Fruit fly (Drosophila melanogaster) whole organism, embryonic: Measurements from ENCODE around the gene CG32066.

Experiments
- ATbp ChIP-seq: fragments of 200-800 bp; sonication (Bioruptor generic); optimal IDR thresholded peaks from 2 replicates; lab custom pipeline; 2017; ENCODE audit warnings: missing biosample characterization, mild to moderate bottlenecking, missing genetic modification characterization, missing genetic modification reagents
- Ada2b ChIP-seq: fragments of 200-800 bp; sonication (Bioruptor generic); IDR thresholded peaks from 2 replicates; pipeline ENCODE4 v1.3.6; 2022; ENCODE audit warnings: missing biosample characterization, missing genetic modification characterization
- Adf1 ChIP-seq: fragments of 200-800 bp; sonication (Bioruptor generic); IDR thresholded peaks from 2 replicates; pipeline ENCODE4 v1.3.6; 2022; ENCODE audit warnings: missing biosample characterization, missing genetic modification characterization
- C15 ChIP-seq: fragments of 200-800 bp; sonication (Bioruptor generic); IDR thresholded peaks from 3 replicates; pipeline ENCODE4 v1.3.6; 2022; ENCODE audit warnings: missing biosample characterization, missing genetic modification characterization
- CG10959 ChIP-seq: fragments of 200-800 bp; sonication (Bioruptor generic); IDR thresholded peaks from 2 replicates; pipeline ENCODE4 v1.3.6; 2022; ENCODE audit warnings: missing biosample characterization, missing genetic modification characterization
- CG11085 ChIP-seq: fragments of 200-800 bp; sonication (Bioruptor generic); IDR thresholded peaks from 2 replicates; pipeline ENCODE4 v1.3.6; 2022; ENCODE audit warnings: missing biosample characterization, missing genetic modification characterization
- CG12744 ChIP-seq: fragments of 200-800 bp; sonication (Bioruptor generic); optimal IDR thresholded peaks from 2 replicates; lab custom pipeline; 2016; ENCODE audit warnings: missing biosample characterization, missing genetic modification characterization
- CG12769 ChIP-seq: fragments of 200-800 bp; sonication (Bioruptor generic); optimal IDR thresholded peaks from 2 replicates; lab custom pipeline; 2019; ENCODE audit warnings: missing biosample characterization, mild to moderate bottlenecking, missing genetic modification characterization, moderate library complexity
- CG14710 ChIP-seq: fragments of 200-800 bp; sonication (Bioruptor generic); optimal IDR thresholded peaks from 3 replicates; lab custom pipeline; 2019; ENCODE audit warnings: missing biosample characterization, mild to moderate bottlenecking, missing genetic modification characterization, moderate library complexity
- CG15269 ChIP-seq: fragments of 200-800 bp; sonication (Bioruptor generic); optimal IDR thresholded peaks from 2 replicates; lab custom pipeline; 2018; ENCODE audit warnings: missing biosample characterization, mild to moderate bottlenecking, missing genetic modification characterization, moderate library complexity
- CG18262 ChIP-seq: fragments of 200-800 bp; optimal IDR thresholded peaks from 3 replicates; lab custom pipeline; 2019; ENCODE audit warnings: missing biosample characterization, mild to moderate bottlenecking, missing genetic modification characterization, moderate library complexity
- CG2120 ChIP-seq: fragments of 200-800 bp; sonication (Bioruptor generic); optimal IDR thresholded peaks from 3 replicates; lab custom pipeline; 2016; ENCODE audit warnings: missing biosample characterization, missing genetic modification characterization
- CG33213 ChIP-seq: fragments of 200-800 bp; sonication (Bioruptor generic); optimal IDR thresholded peaks from 3 replicates; lab custom pipeline; 2016; ENCODE audit warnings: missing biosample characterization, missing genetic modification characterization
- CG43689 ChIP-seq: fragments of 200-800 bp; sonication (Bioruptor generic); IDR thresholded peaks from 2 replicates; pipeline ENCODE4 v1.3.6; 2022; ENCODE audit warnings: missing biosample characterization, missing genetic modification characterization
- CG4820 ChIP-seq: fragments of 200-800 bp; sonication (Bioruptor generic); optimal IDR thresholded peaks from 3 replicates; lab custom pipeline; 2016; ENCODE audit warnings: missing biosample characterization, missing genetic modification characterization
- CG7786 ChIP-seq: fragments of 200-800 bp; sonication (Bioruptor generic); optimal IDR thresholded peaks from 2 replicates; lab custom pipeline; 2016; ENCODE audit warnings: missing biosample characterization, missing genetic modification characterization
- CG7839 ChIP-seq: fragments of 200-800 bp; sonication (Bioruptor generic); optimal IDR thresholded peaks from 3 replicates; lab custom pipeline; 2018; ENCODE audit warnings: missing biosample characterization, mild to moderate bottlenecking, missing genetic modification characterization, moderate library complexity
- CG8089 ChIP-seq: fragments of 200-800 bp; sonication (Bioruptor generic); optimal IDR thresholded peaks from 3 replicates; lab custom pipeline; 2016; ENCODE audit warnings: missing biosample characterization, missing genetic modification characterization
- CG8944 ChIP-seq: fragments of 200-800 bp; sonication (Bioruptor generic); optimal IDR thresholded peaks from 3 replicates; lab custom pipeline; 2016; ENCODE audit warnings: missing biosample characterization, missing genetic modification characterization
- Deaf1 ChIP-seq: fragments of 200-800 bp; optimal IDR thresholded peaks from 3 replicates; lab custom pipeline; 2019; ENCODE audit warnings: missing biosample characterization, mild to moderate bottlenecking, missing genetic modification characterization, moderate library complexity
- Dp ChIP-seq: fragments of 200-800 bp; sonication (Bioruptor generic); optimal IDR thresholded peaks from 2 replicates; lab custom pipeline; 2018; ENCODE audit warnings: missing biosample characterization, mild to moderate bottlenecking, missing genetic modification characterization, moderate library complexity
- Elba2 ChIP-seq: fragments of 200-800 bp; sonication (Bioruptor generic); optimal IDR thresholded peaks from 3 replicates; lab custom pipeline; 2016; ENCODE audit warnings: missing biosample characterization, missing genetic modification characterization
- Ets65A ChIP-seq: fragments of 200-800 bp; sonication (Bioruptor generic); peaks from one replicate; lab custom pipeline; 2016; ENCODE audit warnings: missing biosample characterization, missing genetic modification characterization
- HLH4C ChIP-seq: fragments of 200-800 bp; sonication (Bioruptor generic); IDR thresholded peaks from 3 replicates; pipeline ENCODE4 v1.3.6; 2022; ENCODE audit warnings: missing biosample characterization, missing genetic modification characterization; ENCODE audit not compliant: partially characterized antibody
- Myb ChIP-seq: fragments of 200-800 bp; sonication (Bioruptor generic); optimal IDR thresholded peaks from 2 replicates; lab custom pipeline; 2016; ENCODE audit warnings: missing biosample characterization, missing genetic modification characterization
- NC2α ChIP-seq: fragments of 200-800 bp; sonication (Bioruptor generic); optimal IDR thresholded peaks from 2 replicates; lab custom pipeline; 2016; ENCODE audit warnings: missing biosample characterization, missing genetic modification characterization
- NFAT ChIP-seq: fragments of 200-800 bp; sonication (Bioruptor generic); IDR thresholded peaks from 2 replicates; pipeline ENCODE4 v1.3.6; 2022; ENCODE audit warnings: missing biosample characterization, missing genetic modification characterization
- Neu2 ChIP-seq: fragments of 200-800 bp; sonication (Bioruptor generic); optimal IDR thresholded peaks from 3 replicates; lab custom pipeline; 2016; ENCODE audit warnings: missing biosample characterization, missing genetic modification characterization, borderline replicate concordance
- Nf-YB ChIP-seq: fragments of 200-800 bp; sonication (Bioruptor generic); optimal IDR thresholded peaks from 3 replicates; lab custom pipeline; 2019; ENCODE audit warnings: missing biosample characterization, mild to moderate bottlenecking, missing genetic modification characterization, moderate library complexity
- Nf-YC ChIP-seq: fragments of 200-800 bp; optimal IDR thresholded peaks from 3 replicates; lab custom pipeline; 2019; ENCODE audit warnings: missing biosample characterization, mild to moderate bottlenecking, missing genetic modification characterization, moderate library complexity
- Oli ChIP-seq: fragments of 200-800 bp; sonication (Bioruptor generic); optimal IDR thresholded peaks from 2 replicates; lab custom pipeline; 2018; ENCODE audit warnings: missing biosample characterization, mild to moderate bottlenecking, missing genetic modification characterization, moderate library complexity
- Side ChIP-seq: fragments of 200-800 bp; sonication (Bioruptor generic); optimal IDR thresholded peaks from 2 replicates; lab custom pipeline; 2016; ENCODE audit warnings: missing biosample characterization, missing genetic modification characterization
- TFAM ChIP-seq: fragments of 200-800 bp; sonication (Bioruptor generic); optimal IDR thresholded peaks from 2 replicates; lab custom pipeline; 2017; ENCODE audit warnings: missing biosample characterization, missing genetic modification characterization, inconsistent platforms
- Xbp1 ChIP-seq: fragments of 200-800 bp; sonication (Bioruptor generic); optimal IDR thresholded peaks from 3 replicates; lab custom pipeline; 2016; ENCODE audit warnings: missing biosample characterization, mild to moderate bottlenecking, missing genetic modification characterization
- ara ChIP-seq: fragments of 200-800 bp; sonication (Bioruptor generic); IDR thresholded peaks from 2 replicates; pipeline ENCODE4 v1.3.6; 2022; ENCODE audit warnings: missing biosample characterization, missing genetic modification characterization
- bsh ChIP-seq, 2 experiments: fragments of 200-800 bp; sonication (Bioruptor generic); optimal IDR thresholded peaks; 2 replicates each; lab custom pipeline; 2017 to 2018; ENCODE audit warnings: mild to moderate bottlenecking in 2 of 2, missing biosample characterization in 2 of 2, missing genetic modification characterization in 2 of 2, moderate library complexity in 1 of 2
- btn ChIP-seq: fragments of 200-800 bp; sonication (Bioruptor generic); optimal IDR thresholded peaks from 2 replicates; lab custom pipeline; 2016; ENCODE audit warnings: missing biosample characterization, missing genetic modification characterization
- cato ChIP-seq: fragments of 200-800 bp; sonication (Bioruptor generic); optimal IDR thresholded peaks from 2 replicates; lab custom pipeline; 2016; ENCODE audit warnings: missing biosample characterization, missing genetic modification characterization, borderline replicate concordance
- dimm ChIP-seq: fragments of 200-800 bp; sonication (Bioruptor generic); IDR thresholded peaks from 2 replicates; pipeline ENCODE4 v1.3.6; 2022; ENCODE audit warnings: missing biosample characterization, missing genetic modification characterization
- eyg ChIP-seq: fragments of 200-800 bp; sonication (Bioruptor generic); optimal IDR thresholded peaks from 3 replicates; lab custom pipeline; 2016; ENCODE audit warnings: missing biosample characterization, missing genetic modification characterization
- gcm2 ChIP-seq: fragments of 200-800 bp; sonication (Bioruptor generic); optimal IDR thresholded peaks from 2 replicates; lab custom pipeline; 2016; ENCODE audit warnings: missing biosample characterization, missing genetic modification characterization
- jigr1 ChIP-seq: fragments of 200-800 bp; sonication (Bioruptor generic); IDR thresholded peaks from 3 replicates; pipeline ENCODE4 v1.3.6; 2022; ENCODE audit warnings: missing biosample characterization, missing genetic modification characterization
- kah ChIP-seq: fragments of 200-800 bp; sonication (Bioruptor generic); optimal IDR thresholded peaks from 2 replicates; lab custom pipeline; 2018; ENCODE audit warnings: missing biosample characterization, mild to moderate bottlenecking, missing genetic modification characterization
- lbe ChIP-seq: fragments of 200-800 bp; sonication (Bioruptor generic); optimal IDR thresholded peaks from 2 replicates; lab custom pipeline; 2016; ENCODE audit warnings: missing biosample characterization, mild to moderate bottlenecking, missing genetic modification characterization
- mam ChIP-seq: fragments of 200-800 bp; sonication (Bioruptor generic); optimal IDR thresholded peaks from 3 replicates; lab custom pipeline; 2016; ENCODE audit warnings: missing biosample characterization, missing genetic modification characterization
- pan ChIP-seq, 4 experiments: fragments of >200 bp in 3 of 4; fragments of 200-800 bp in 1 of 4; sonication (Bioruptor generic) in 1 of 4; optimal IDR thresholded peaks in 3 of 4; IDR thresholded peaks in 1 of 4; 2 replicates each; pipeline versions ENCODE4 v1.3.6 to Lab custom; 2017 to 2022; ENCODE audit warnings: missing biosample characterization in 2 of 4, missing genetic modification characterization in 2 of 4, mixed read lengths in 1 of 4
- prd ChIP-seq, 3 experiments: fragments of >200 bp in 2 of 3; fragments of 200-800 bp in 1 of 3; sonication (Bioruptor generic) in 1 of 3; optimal IDR thresholded peaks in 2 of 3; IDR thresholded peaks in 1 of 3; 2 replicates in 2 of 3; 3 replicates in 1 of 3; pipeline versions ENCODE4 v1.3.6 to Lab custom; 2017 to 2022; ENCODE audit warnings: missing biosample characterization in 1 of 3, missing genetic modification characterization in 1 of 3
- schlank ChIP-seq: fragments of 200-800 bp; sonication (Bioruptor generic); optimal IDR thresholded peaks from 2 replicates; lab custom pipeline; 2018; ENCODE audit warnings: missing biosample characterization, mild to moderate bottlenecking, missing genetic modification characterization
- stc ChIP-seq: fragments of 200-800 bp; sonication (Bioruptor generic); IDR thresholded peaks from 2 replicates; pipeline ENCODE4 v1.3.6; 2022; ENCODE audit warnings: missing biosample characterization, missing genetic modification characterization
- tll ChIP-seq, 2 experiments: fragments of 200-800 bp in 1 of 2; fragments of >200 bp in 1 of 2; sonication (Bioruptor generic) in 1 of 2; optimal IDR thresholded peaks; 2 replicates each; lab custom pipeline; 2017 to 2019; ENCODE audit warnings: missing biosample characterization in 2 of 2, missing genetic modification characterization in 2 of 2, mild to moderate bottlenecking in 1 of 2, moderate library complexity in 1 of 2

CG32066 gene

dm6 chr3L:10681814-10682213 lies 21.0 kb upstream of the CG32066 start:
- no peak for TF ChIP-seq Dp (GFP tag; lab: Kevin White, UChicago)
- TF ChIP-seq NC2α (GFP tag; lab: Kevin White, UChicago) = no peak
- peak; percentile 52; the same call in 1 of the 2 replicates for TF ChIP-seq ara (GFP tag; lab: Robert Waterston, UW)
- TF ChIP-seq Side (GFP tag; lab: Kevin White, UChicago) = no peak
- TF ChIP-seq TFAM (GFP tag; lab: Kevin White, UChicago) = no peak
- no peak for TF ChIP-seq cato (GFP tag; lab: Kevin White, UChicago)
- TF ChIP-seq Neu2 (GFP tag; lab: Kevin White, UChicago) = no peak
- no peak for TF ChIP-seq CG12744 (GFP tag; lab: Kevin White, UChicago)
- TF ChIP-seq CG33213 (GFP tag; lab: Kevin White, UChicago) = no peak
- no peak for TF ChIP-seq bsh (GFP tag; optimal IDR thresholded peaks at IDR 0.05; lab: Kevin White, UChicago)
- peak; percentile 13 for TF ChIP-seq Deaf1
- no peak for TF ChIP-seq CG4820 (GFP tag; lab: Kevin White, UChicago)
- no peak for TF ChIP-seq CG2120 (GFP tag; lab: Kevin White, UChicago)
- TF ChIP-seq CG7786 (GFP tag; lab: Kevin White, UChicago) = no peak
- TF ChIP-seq Ets65A (GFP tag; lab: Kevin White, UChicago) = no peak
- TF ChIP-seq gcm2 (GFP tag; lab: Kevin White, UChicago) = no peak
- TF ChIP-seq NFAT = no peak
- TF ChIP-seq Xbp1 = no peak
- no peak for TF ChIP-seq pan (optimal IDR thresholded peaks at IDR 0.05; lab: Kevin White, UChicago)
- peak in 1 of 2 experiments; percentile 44 for TF ChIP-seq pan (GFP tag; optimal IDR thresholded peaks at IDR 0.05 in 1 of 2, IDR thresholded peaks at IDR 0.05 in 1 of 2)
- TF ChIP-seq Adf1 (GFP tag; lab: Robert Waterston, UW) = peak; percentile 64; the same call in 1 of the 2 replicates
- TF ChIP-seq mam (GFP tag; lab: Kevin White, UChicago) = no peak
- TF ChIP-seq stc (GFP tag; lab: Robert Waterston, UW) = no peak
- no peak for TF ChIP-seq Nf-YC (tag; lab: Kevin White, UChicago)
- no peak for TF ChIP-seq eyg
- TF ChIP-seq Oli (tag; lab: Kevin White, UChicago) = no peak
- no peak for TF ChIP-seq Elba2
- TF ChIP-seq CG10959 (GFP tag; lab: Robert Waterston, UW) = no peak
- no peak for TF ChIP-seq CG8944 (GFP tag; lab: Kevin White, UChicago)
- no peak for TF ChIP-seq tll (GFP tag; optimal IDR thresholded peaks at IDR 0.05; lab: Kevin White, UChicago)
- TF ChIP-seq btn (GFP tag; lab: Kevin White, UChicago) = no peak
- TF ChIP-seq CG18262 = no peak
- TF ChIP-seq CG14710 (tag; lab: Kevin White, UChicago) = no peak
- peak; percentile 5 for TF ChIP-seq CG8089
- TF ChIP-seq jigr1 = no peak
- TF ChIP-seq CG12769 (tag; lab: Kevin White, UChicago) = no peak
- TF ChIP-seq CG7839 (tag; lab: Kevin White, UChicago) = no peak
- no peak for TF ChIP-seq schlank (tag; lab: Kevin White, UChicago)
- no peak for TF ChIP-seq CG15269 (tag; lab: Kevin White, UChicago)
- TF ChIP-seq CG11085 (GFP tag; lab: Robert Waterston, UW) = no peak
- no peak for TF ChIP-seq C15 (GFP tag; lab: Robert Waterston, UW)
- 0 out of 2 replicates have a peak, but pooled peaks have one; percentile 30 for TF ChIP-seq Ada2b (GFP tag; lab: Robert Waterston, UW)
- TF ChIP-seq lbe (GFP tag; lab: Kevin White, UChicago) = peak; percentile 20
- peak; percentile 30 for TF ChIP-seq ATbp (GFP tag; lab: Kevin White, UChicago)
- no peak for TF ChIP-seq kah (GFP tag; lab: Kevin White, UChicago)
- TF ChIP-seq prd (optimal IDR thresholded peaks at IDR 0.05; lab: Kevin White, UChicago) = no peak
- no peak; the same call in 2 of the 3 replicates for TF ChIP-seq prd (GFP tag; IDR thresholded peaks at IDR 0.05; lab: Robert Waterston, UW)
- TF ChIP-seq CG43689 = no peak
- TF ChIP-seq dimm (GFP tag; lab: Robert Waterston, UW) = no peak
- TF ChIP-seq Nf-YB (GFP tag; lab: Kevin White, UChicago) = no peak
- TF ChIP-seq HLH4C (GFP tag; lab: Robert Waterston, UW) = no peak
- no peak for TF ChIP-seq Myb (GFP tag; lab: Kevin White, UChicago)
